Fruit fly (Drosophila melanogaster) whole organism, embryonic: Measurements from ENCODE around the gene Tob.

Experiments used
- B-H2 ChIP-seq: fragments of 200-800 bp; sonication (Bioruptor generic); optimal IDR thresholded peaks from 2 replicates; lab custom pipeline; 2018; ENCODE audit warnings: missing biosample characterization, mild to moderate bottlenecking, missing genetic modification characterization
- BtbVII ChIP-seq: fragments of 200-800 bp; sonication (Bioruptor generic); optimal IDR thresholded peaks from 3 replicates; lab custom pipeline; 2017; ENCODE audit warnings: missing biosample characterization, mild to moderate bottlenecking, missing genetic modification characterization
- Bteb2 ChIP-seq: fragments of 200-800 bp; sonication (Bioruptor generic); optimal IDR thresholded peaks from 2 replicates; lab custom pipeline; 2016; ENCODE audit warnings: missing biosample characterization, missing genetic modification characterization
- CG10431 ChIP-seq: fragments of 200-800 bp; sonication (Bioruptor generic); optimal IDR thresholded peaks from 3 replicates; lab custom pipeline; 2018; ENCODE audit warnings: missing biosample characterization, mild to moderate bottlenecking, missing genetic modification characterization
- CG12942 ChIP-seq: fragments of 200-800 bp; sonication (Bioruptor generic); optimal IDR thresholded peaks from 3 replicates; lab custom pipeline; 2016; ENCODE audit warnings: missing biosample characterization, missing genetic modification characterization
- CG13296 ChIP-seq: fragments of 200-800 bp; sonication (Bioruptor generic); optimal IDR thresholded peaks from 3 replicates; lab custom pipeline; 2018; ENCODE audit warnings: missing biosample characterization, mild to moderate bottlenecking, missing genetic modification characterization
- CG13775 ChIP-seq: fragments of 200-800 bp; sonication (Bioruptor generic); optimal IDR thresholded peaks from 3 replicates; lab custom pipeline; 2017; ENCODE audit warnings: missing biosample characterization, mild to moderate bottlenecking, missing genetic modification characterization
- CG14667 ChIP-seq: fragments of 200-800 bp; sonication (Bioruptor generic); IDR thresholded peaks from 2 replicates; pipeline ENCODE4 v1.3.6; 2022; ENCODE audit warnings: missing biosample characterization, missing genetic modification characterization
- CG14860 ChIP-seq: fragments of 200-800 bp; sonication (Bioruptor generic); IDR thresholded peaks from 3 replicates; pipeline ENCODE4 v1.3.6; 2022; ENCODE audit warnings: missing biosample characterization, missing genetic modification characterization; ENCODE audit not compliant: partially characterized antibody
- CG15269 ChIP-seq: fragments of 200-800 bp; sonication (Bioruptor generic); optimal IDR thresholded peaks from 2 replicates; lab custom pipeline; 2018; ENCODE audit warnings: missing biosample characterization, mild to moderate bottlenecking, missing genetic modification characterization, moderate library complexity
- CG17385 ChIP-seq: fragments of 200-800 bp; sonication (Bioruptor generic); optimal IDR thresholded peaks from 3 replicates; lab custom pipeline; 2018; ENCODE audit warnings: missing biosample characterization, mild to moderate bottlenecking, missing genetic modification characterization
- CG18011 ChIP-seq: fragments of 200-800 bp; sonication (Bioruptor generic); optimal IDR thresholded peaks from 2 replicates; lab custom pipeline; 2017; ENCODE audit warnings: missing biosample characterization, missing genetic modification characterization, mild to moderate bottlenecking, moderate library complexity, missing genotype
- CG2678 ChIP-seq: fragments of 200-800 bp; sonication (Bioruptor generic); optimal IDR thresholded peaks from 3 replicates; lab custom pipeline; 2019; ENCODE audit warnings: missing biosample characterization, mild to moderate bottlenecking, missing genetic modification characterization, moderate library complexity
- CG2875 ChIP-seq: fragments of 200-800 bp; sonication (Bioruptor generic); optimal IDR thresholded peaks from 2 replicates; lab custom pipeline; 2017; ENCODE audit warnings: missing biosample characterization, mild to moderate bottlenecking, missing genetic modification characterization, missing genetic modification reagents
- CG34422 ChIP-seq: fragments of 200-800 bp; sonication (Bioruptor generic); IDR thresholded peaks from 3 replicates; pipeline ENCODE4 v1.3.6; 2022; ENCODE audit warnings: missing biosample characterization, missing genetic modification characterization
- CG4282 ChIP-seq: fragments of 200-800 bp; sonication (Bioruptor generic); optimal IDR thresholded peaks from 2 replicates; lab custom pipeline; 2016; ENCODE audit warnings: missing biosample characterization, missing genetic modification characterization
- CG4328 ChIP-seq: fragments of 200-800 bp; sonication (Bioruptor generic); optimal IDR thresholded peaks from 3 replicates; lab custom pipeline; 2017; ENCODE audit warnings: missing biosample characterization, missing genetic modification reagents, missing genetic modification characterization
- CG43689 ChIP-seq: fragments of 200-800 bp; sonication (Bioruptor generic); IDR thresholded peaks from 2 replicates; pipeline ENCODE4 v1.3.6; 2022; ENCODE audit warnings: missing biosample characterization, missing genetic modification characterization
- CG6683 ChIP-seq: fragments of 200-800 bp; sonication (Bioruptor generic); optimal IDR thresholded peaks from 2 replicates; lab custom pipeline; 2017; ENCODE audit warnings: missing biosample characterization, mild to moderate bottlenecking, missing genetic modification characterization, missing genetic modification reagents
- CG9876 ChIP-seq: fragments of 200-800 bp; sonication (Bioruptor generic); optimal IDR thresholded peaks from 2 replicates; lab custom pipeline; 2016; ENCODE audit warnings: missing biosample characterization, missing genetic modification characterization
- CTCF ChIP-seq: fragments of 200-800 bp; sonication (Bioruptor generic); optimal IDR thresholded peaks from 2 replicates; lab custom pipeline; 2017; ENCODE audit warnings: missing biosample characterization, mild to moderate bottlenecking, missing genetic modification characterization, moderate library complexity
- Camta ChIP-seq: fragments of 200-800 bp; sonication (Bioruptor generic); optimal IDR thresholded peaks from 2 replicates; lab custom pipeline; 2016; ENCODE audit warnings: missing biosample characterization, missing genetic modification characterization
- Dp ChIP-seq: fragments of 200-800 bp; sonication (Bioruptor generic); optimal IDR thresholded peaks from 2 replicates; lab custom pipeline; 2018; ENCODE audit warnings: missing biosample characterization, mild to moderate bottlenecking, missing genetic modification characterization, moderate library complexity
- Drgx ChIP-seq: fragments of 200-800 bp; sonication (Bioruptor generic); IDR thresholded peaks from 2 replicates; pipeline ENCODE4 v1.3.6; 2022; ENCODE audit warnings: missing biosample characterization, missing genetic modification characterization
- Hand ChIP-seq: fragments of 200-800 bp; sonication (Bioruptor generic); optimal IDR thresholded peaks from 2 replicates; lab custom pipeline; 2017; ENCODE audit warnings: mild to moderate bottlenecking, missing biosample characterization, missing genetic modification reagents, missing genetic modification characterization
- MTF-1 ChIP-seq: fragments of 200-800 bp; sonication (Bioruptor generic); optimal IDR thresholded peaks from 2 replicates; lab custom pipeline; 2018; ENCODE audit warnings: missing biosample characterization, mild to moderate bottlenecking, missing genetic modification characterization, borderline replicate concordance
- Nf-YB ChIP-seq: fragments of 200-800 bp; sonication (Bioruptor generic); optimal IDR thresholded peaks from 3 replicates; lab custom pipeline; 2019; ENCODE audit warnings: missing biosample characterization, mild to moderate bottlenecking, missing genetic modification characterization, moderate library complexity
- aop ChIP-seq: fragments of 200-800 bp; sonication (Bioruptor generic); IDR thresholded peaks from 2 replicates; pipeline ENCODE4 v1.3.6; 2022; ENCODE audit warnings: missing biosample characterization, missing genetic modification characterization
- ara ChIP-seq: fragments of 200-800 bp; sonication (Bioruptor generic); IDR thresholded peaks from 2 replicates; pipeline ENCODE4 v1.3.6; 2022; ENCODE audit warnings: missing biosample characterization, missing genetic modification characterization
- az2 ChIP-seq: fragments of 200-800 bp; sonication (Bioruptor generic); optimal IDR thresholded peaks from 3 replicates; lab custom pipeline; 2016; ENCODE audit warnings: missing biosample characterization, missing genetic modification characterization
- gcm ChIP-seq: fragments of 200-800 bp; sonication (Bioruptor generic); optimal IDR thresholded peaks from 2 replicates; lab custom pipeline; 2019; ENCODE audit warnings: missing biosample characterization, mild to moderate bottlenecking, missing genetic modification characterization, moderate library complexity
- gt ChIP-seq: fragments of 200-800 bp; sonication (Bioruptor generic); IDR thresholded peaks from 2 replicates; pipeline ENCODE4 v1.3.6; 2022; ENCODE audit warnings: missing biosample characterization, missing genetic modification characterization
- jigr1 ChIP-seq: fragments of 200-800 bp; sonication (Bioruptor generic); IDR thresholded peaks from 3 replicates; pipeline ENCODE4 v1.3.6; 2022; ENCODE audit warnings: missing biosample characterization, missing genetic modification characterization
- kah ChIP-seq: fragments of 200-800 bp; sonication (Bioruptor generic); optimal IDR thresholded peaks from 2 replicates; lab custom pipeline; 2018; ENCODE audit warnings: missing biosample characterization, mild to moderate bottlenecking, missing genetic modification characterization
- ken ChIP-seq: fragments of 200-800 bp; sonication (Bioruptor generic); IDR thresholded peaks from 3 replicates; pipeline ENCODE4 v1.3.6; 2022; ENCODE audit warnings: missing biosample characterization, missing genetic modification characterization
- lab ChIP-seq: fragments of 200-800 bp; sonication (Bioruptor generic); optimal IDR thresholded peaks from 3 replicates; lab custom pipeline; 2017; ENCODE audit warnings: missing biosample characterization, missing genetic modification characterization, mild to moderate bottlenecking, moderate library complexity, missing genetic modification reagents
- mld ChIP-seq: fragments of 200-800 bp; sonication (Bioruptor generic); IDR thresholded peaks from 3 replicates; pipeline ENCODE4 v1.3.6; 2022; ENCODE audit warnings: missing biosample characterization, missing genetic modification characterization; ENCODE audit not compliant: partially characterized antibody
- nerfin-1 ChIP-seq: fragments of 200-800 bp; sonication (Bioruptor generic); optimal IDR thresholded peaks from 3 replicates; lab custom pipeline; 2019; ENCODE audit warnings: missing biosample characterization, mild to moderate bottlenecking, missing genetic modification characterization, moderate library complexity
- pan ChIP-seq, 4 experiments: fragments of >200 bp in 3 of 4; fragments of 200-800 bp in 1 of 4; sonication (Bioruptor generic) in 1 of 4; optimal IDR thresholded peaks in 3 of 4; IDR thresholded peaks in 1 of 4; 2 replicates each; pipeline versions ENCODE4 v1.3.6 to Lab custom; 2017 to 2022; ENCODE audit warnings: missing biosample characterization in 2 of 4, missing genetic modification characterization in 2 of 4, mixed read lengths in 1 of 4
- pho ChIP-seq: fragments of 200-800 bp; sonication (Bioruptor generic); optimal IDR thresholded peaks from 2 replicates; lab custom pipeline; 2016; ENCODE audit warnings: missing biosample characterization, missing genetic modification characterization
- run ChIP-seq: fragments of 200-800 bp; sonication (Bioruptor generic); optimal IDR thresholded peaks from 3 replicates; lab custom pipeline; 2018; ENCODE audit warnings: missing biosample characterization, mild to moderate bottlenecking, missing genetic modification characterization
- schlank ChIP-seq: fragments of 200-800 bp; sonication (Bioruptor generic); optimal IDR thresholded peaks from 2 replicates; lab custom pipeline; 2018; ENCODE audit warnings: missing biosample characterization, mild to moderate bottlenecking, missing genetic modification characterization
- shn ChIP-seq: fragments of 200-800 bp; sonication (Bioruptor generic); optimal IDR thresholded peaks from 3 replicates; lab custom pipeline; 2016; ENCODE audit warnings: missing biosample characterization, missing genetic modification characterization
- sima ChIP-seq: fragments of 200-800 bp; sonication (Bioruptor generic); optimal IDR thresholded peaks from 2 replicates; lab custom pipeline; 2016; ENCODE audit warnings: missing biosample characterization, missing genetic modification characterization
- sob ChIP-seq: fragments of 200-800 bp; sonication (Bioruptor generic); IDR thresholded peaks from 2 replicates; pipeline ENCODE4 v1.3.6; 2022; ENCODE audit warnings: missing biosample characterization, missing genetic modification characterization
- stc ChIP-seq: fragments of 200-800 bp; sonication (Bioruptor generic); IDR thresholded peaks from 2 replicates; pipeline ENCODE4 v1.3.6; 2022; ENCODE audit warnings: missing biosample characterization, missing genetic modification characterization
- sug ChIP-seq: fragments of 200-800 bp; optimal IDR thresholded peaks from 2 replicates; lab custom pipeline; 2019; ENCODE audit warnings: missing biosample characterization, mild to moderate bottlenecking, missing genetic modification characterization, moderate library complexity
- tio ChIP-seq: fragments of 200-800 bp; sonication (Bioruptor generic); optimal IDR thresholded peaks from 2 replicates; lab custom pipeline; 2017; ENCODE audit warnings: missing biosample characterization, missing genetic modification characterization, inconsistent platforms
- zfh2 ChIP-seq: fragments of 200-800 bp; sonication (Bioruptor generic); optimal IDR thresholded peaks from 2 replicates; lab custom pipeline; 2016; ENCODE audit warnings: missing biosample characterization, missing genetic modification characterization

Gene Tob

dm6 chrX:16104738-16105426 is 13.6 kb upstream of the Tob start, which contains the start of the genes CG42353 and CG42354 (continued):
- TF ChIP-seq Camta (GFP tag; lab: Kevin White, UChicago): peak; percentile 54
- TF ChIP-seq pan (optimal IDR thresholded peaks at IDR 0.05; lab: Kevin White, UChicago): no peak
- TF ChIP-seq pan (GFP tag; optimal IDR thresholded peaks at IDR 0.05 in 1 of 2, IDR thresholded peaks at IDR 0.05 in 1 of 2): peak in 1 of 2 experiments; percentile 95
- peak; percentile 95 for TF ChIP-seq ara
- peak; percentile 93 for TF ChIP-seq Drgx (GFP tag; lab: Robert Waterston, UW)
- TF ChIP-seq schlank (tag; lab: Kevin White, UChicago): peak; percentile 71
- peak; percentile 97 for TF ChIP-seq gcm (GFP tag; lab: Kevin White, UChicago)
- no peak for TF ChIP-seq CG14860 (GFP tag; lab: Robert Waterston, UW)
- TF ChIP-seq CG6683 (GFP tag; lab: Kevin White, UChicago): peak; percentile 87
- TF ChIP-seq CG13775 (GFP tag; lab: Kevin White, UChicago): peak; percentile 98
- TF ChIP-seq CG2875: peak; percentile 93
- TF ChIP-seq ken (GFP tag; lab: Robert Waterston, UW): peak; percentile 92
- TF ChIP-seq shn (GFP tag; lab: Kevin White, UChicago): peak; percentile 96
- peak; percentile 97 for TF ChIP-seq lab
- peak; percentile 71 for TF ChIP-seq CG43689 (GFP tag; lab: Robert Waterston, UW)
- TF ChIP-seq CG13296 (GFP tag; lab: Kevin White, UChicago): peak; percentile 95
- peak; percentile 49; the same call in 1 of the 3 replicates for TF ChIP-seq mld (GFP tag; lab: Robert Waterston, UW)
- TF ChIP-seq tio (GFP tag; lab: Kevin White, UChicago): peak; percentile 98
- peak; percentile 87 for TF ChIP-seq MTF-1 (GFP tag; lab: Kevin White, UChicago)
- TF ChIP-seq CG4282: peak; percentile 69
- TF ChIP-seq CG2678 (tag; lab: Kevin White, UChicago): peak; percentile 97
- peak; percentile 90 for TF ChIP-seq sug (tag; lab: Kevin White, UChicago)
- peak; percentile 96 for TF ChIP-seq CG34422 (GFP tag; lab: Robert Waterston, UW)
- TF ChIP-seq sima (GFP tag; lab: Kevin White, UChicago): peak; percentile 36
- TF ChIP-seq jigr1 (GFP tag; lab: Robert Waterston, UW): peak; percentile 89; the same call in 2 of the 3 replicates
- peak; percentile 91 for TF ChIP-seq gt
- peak; percentile 93 for TF ChIP-seq CG4328 (GFP tag; lab: Kevin White, UChicago)
- TF ChIP-seq sob (GFP tag; lab: Robert Waterston, UW): peak; percentile 93
- peak; percentile 92 for TF ChIP-seq CG14667 (GFP tag; lab: Robert Waterston, UW)
- peak; percentile 96 for TF ChIP-seq az2 (GFP tag; lab: Kevin White, UChicago)
- peak; percentile 94 for TF ChIP-seq B-H2 (GFP tag; lab: Kevin White, UChicago)
- peak; percentile 21 for TF ChIP-seq Dp (GFP tag; lab: Kevin White, UChicago)
- TF ChIP-seq CG10431 (GFP tag; lab: Kevin White, UChicago): peak; percentile 85
- TF ChIP-seq CG15269: peak; percentile 95
- TF ChIP-seq nerfin-1: peak; percentile 93
- peak; percentile 93 for TF ChIP-seq CG12942
- peak; percentile 86 for TF ChIP-seq Nf-YB (GFP tag; lab: Kevin White, UChicago)
- peak; percentile 89 for TF ChIP-seq CG9876 (GFP tag; lab: Kevin White, UChicago)
- TF ChIP-seq CG17385 (GFP tag; lab: Kevin White, UChicago): peak; percentile 92
- peak; percentile 94 for TF ChIP-seq Bteb2
- peak; percentile 95 for TF ChIP-seq pho (GFP tag; lab: Kevin White, UChicago)
- peak; percentile 91 for TF ChIP-seq Hand
- no peak for TF ChIP-seq CTCF
- peak; percentile 81 for TF ChIP-seq CG18011 (GFP tag; lab: Kevin White, UChicago)
- peak; percentile 93 for TF ChIP-seq zfh2 (GFP tag; lab: Kevin White, UChicago)
- peak; percentile 91 for TF ChIP-seq BtbVII (GFP tag; lab: Kevin White, UChicago)
- TF ChIP-seq aop: peak; percentile 14; the same call in 1 of the 2 replicates
- peak; percentile 75 for TF ChIP-seq kah (GFP tag; lab: Kevin White, UChicago)
- TF ChIP-seq stc (GFP tag; lab: Robert Waterston, UW): peak; percentile 95
- TF ChIP-seq run (tag; lab: Kevin White, UChicago): peak; percentile 86
